Worm (Caenorhabditis elegans) whole organism, L3 larva: ENCODE results near the gene C17F4.8.

Experiments
- R02D3.7 ChIP-seq: fragments of 150-350 bp; optimal IDR thresholded peaks from 2 replicates; lab custom pipeline; 2014; ENCODE audit warnings: missing biosample characterization, missing genetic modification characterization
- ZK546.5 ChIP-seq: sonication (generic microtip); optimal IDR thresholded peaks from 2 replicates; lab custom pipeline; 2017; ENCODE audit warnings: missing biosample characterization, missing genetic modification characterization
- aly-2 ChIP-seq: fragments of 150-350 bp; optimal IDR thresholded peaks from 2 replicates; lab custom pipeline; 2014; ENCODE audit warnings: missing biosample characterization, missing genetic modification characterization
- ama-1 ChIP-seq: fragments of 150-350 bp; optimal IDR thresholded peaks from 2 replicates; lab custom pipeline; 2018
- ceh-9 ChIP-seq: sonication (generic microtip); optimal IDR thresholded peaks from 2 replicates; lab custom pipeline; 2018; ENCODE audit warnings: missing biosample characterization, missing genetic modification characterization
- daf-12 ChIP-seq: fragments of 150-350 bp; optimal IDR thresholded peaks from 2 replicates; lab custom pipeline; 2014; ENCODE audit warnings: missing biosample characterization, missing genetic modification reagents, missing genetic modification characterization
- egl-27 ChIP-seq: sonication (generic microtip); optimal IDR thresholded peaks from 4 replicates; lab custom pipeline; 2017; ENCODE audit warnings: missing biosample characterization, missing genetic modification reagents, missing genetic modification characterization
- egl-5 ChIP-seq: fragments of 150-350 bp; optimal IDR thresholded peaks from 2 replicates; lab custom pipeline; 2017; ENCODE audit warnings: missing biosample characterization, missing genetic modification reagents, missing genetic modification characterization, inconsistent platforms
- elt-3 ChIP-seq, 3 experiments: fragments of 150-350 bp in 1 of 3; sonication (generic microtip) in 2 of 3; optimal IDR thresholded peaks; 2 replicates in 2 of 3; 4 replicates in 1 of 3; lab custom pipeline; 2014 to 2017; ENCODE audit warnings: missing biosample characterization in 3 of 3, missing genetic modification characterization in 3 of 3
- eor-1 ChIP-seq, 2 experiments: fragments of 150-350 bp; optimal IDR thresholded peaks; 2 replicates each; lab custom pipeline; 2014 to 2018; ENCODE audit warnings: missing biosample characterization in 2 of 2, missing genetic modification characterization in 2 of 2
- fkh-10 ChIP-seq: sonication (generic microtip); optimal IDR thresholded peaks from 2 replicates; lab custom pipeline; 2017; ENCODE audit warnings: missing biosample characterization, missing genetic modification reagents, missing genetic modification characterization
- fkh-2 ChIP-seq: fragments of 150-350 bp; optimal IDR thresholded peaks from 2 replicates; lab custom pipeline; 2014; ENCODE audit warnings: missing biosample characterization, missing genetic modification reagents, missing genetic modification characterization
- fos-1 ChIP-seq: fragments of 150-350 bp; optimal IDR thresholded peaks from 2 replicates; lab custom pipeline; 2014; ENCODE audit warnings: missing biosample characterization, missing genetic modification characterization
- hmg-11 ChIP-seq: sonication (generic microtip); optimal IDR thresholded peaks from 2 replicates; lab custom pipeline; 2016; ENCODE audit warnings: missing genetic modification characterization, missing compliant biosample characterization
- jun-1 ChIP-seq: fragments of 150-350 bp; optimal IDR thresholded peaks from 2 replicates; lab custom pipeline; 2014; ENCODE audit warnings: missing biosample characterization, missing genetic modification reagents, missing genetic modification characterization
- lin-15B ChIP-seq: fragments of 150-350 bp; optimal IDR thresholded peaks from 2 replicates; lab custom pipeline; 2014; ENCODE audit warnings: missing biosample characterization, missing genetic modification characterization
- lin-39 ChIP-seq: fragments of 150-350 bp; optimal IDR thresholded peaks from 2 replicates; lab custom pipeline; 2018; ENCODE audit warnings: missing biosample characterization, missing genetic modification reagents, missing genetic modification characterization
- lsy-12 ChIP-seq: sonication (generic microtip); optimal IDR thresholded peaks from 2 replicates; lab custom pipeline; 2016; ENCODE audit warnings: mild to moderate bottlenecking, missing genetic modification characterization, missing compliant biosample characterization
- mdl-1 ChIP-seq: fragments of 150-350 bp; optimal IDR thresholded peaks from 2 replicates; lab custom pipeline; 2014; ENCODE audit warnings: missing biosample characterization, missing genetic modification characterization
- mml-1 ChIP-seq: fragments of 150-350 bp; sonication (generic microtip); optimal IDR thresholded peaks from 3 replicates; lab custom pipeline; 2014; ENCODE audit warnings: missing biosample characterization, missing genetic modification characterization
- nfya-1 ChIP-seq: sonication (generic microtip); optimal IDR thresholded peaks from 2 replicates; lab custom pipeline; 2017; ENCODE audit warnings: missing genetic modification characterization, mild to moderate bottlenecking, missing compliant biosample characterization, antibody characterized with exemption, moderate library complexity; ENCODE audit not compliant: insufficient read depth
- nhr-11 ChIP-seq: fragments of 150-350 bp; optimal IDR thresholded peaks from 2 replicates; lab custom pipeline; 2014; ENCODE audit warnings: missing biosample characterization, missing genetic modification characterization
- nhr-237 ChIP-seq: fragments of 150-350 bp; optimal IDR thresholded peaks from 2 replicates; lab custom pipeline; 2014; ENCODE audit warnings: missing biosample characterization, missing genetic modification characterization
- nhr-25 ChIP-seq: sonication (generic microtip); optimal IDR thresholded peaks from 2 replicates; lab custom pipeline; 2017; ENCODE audit warnings: missing biosample characterization, missing genetic modification characterization
- nhr-28 ChIP-seq: fragments of 150-350 bp; optimal IDR thresholded peaks from 2 replicates; lab custom pipeline; 2014; ENCODE audit warnings: missing biosample characterization, missing genetic modification characterization
- nhr-43 ChIP-seq: sonication (generic microtip); optimal IDR thresholded peaks from 2 replicates; lab custom pipeline; 2016; ENCODE audit warnings: mild to moderate bottlenecking, missing genetic modification characterization, missing compliant biosample characterization; ENCODE audit not compliant: poor library complexity, severe bottlenecking
- nhr-67 ChIP-seq: fragments of 150-350 bp; optimal IDR thresholded peaks from 2 replicates; lab custom pipeline; 2014; ENCODE audit warnings: missing biosample characterization, missing genetic modification characterization
- nhr-76 ChIP-seq: fragments of 150-350 bp; sonication (generic microtip); optimal IDR thresholded peaks from 5 replicates; lab custom pipeline; 2014; ENCODE audit warnings: missing biosample characterization, missing genetic modification characterization
- nhr-77 ChIP-seq: fragments of 150-350 bp; optimal IDR thresholded peaks from 2 replicates; lab custom pipeline; 2014; ENCODE audit warnings: missing biosample characterization, missing genetic modification characterization
- pha-4 ChIP-seq: fragments of 150-350 bp; optimal IDR thresholded peaks from 2 replicates; lab custom pipeline; 2014; ENCODE audit warnings: missing biosample characterization, missing genetic modification reagents, missing genetic modification characterization
- pqm-1 ChIP-seq: fragments of 150-350 bp; optimal IDR thresholded peaks from 2 replicates; lab custom pipeline; 2017; ENCODE audit warnings: missing biosample characterization, missing genetic modification characterization, inconsistent platforms
- sea-2 ChIP-seq: fragments of 150-350 bp; sonication (generic microtip); optimal IDR thresholded peaks from 4 replicates; lab custom pipeline; 2014; ENCODE audit warnings: missing biosample characterization, missing genetic modification reagents, missing genetic modification characterization
- skn-1 ChIP-seq: fragments of 150-350 bp; optimal IDR thresholded peaks from 2 replicates; lab custom pipeline; 2014; ENCODE audit warnings: missing biosample characterization, missing genetic modification characterization
- tbx-2 ChIP-seq: sonication (generic microtip); optimal IDR thresholded peaks from 2 replicates; lab custom pipeline; 2016; ENCODE audit warnings: mild to moderate bottlenecking, missing genetic modification characterization, missing compliant biosample characterization
- unc-39 ChIP-seq: sonication (generic microtip); optimal IDR thresholded peaks from 4 replicates; lab custom pipeline; 2017; ENCODE audit warnings: missing biosample characterization, missing genetic modification characterization
- zag-1 ChIP-seq: fragments of 150-350 bp; optimal IDR thresholded peaks from 2 replicates; lab custom pipeline; 2014; ENCODE audit warnings: missing biosample characterization, missing genetic modification characterization
- ztf-11 ChIP-seq: fragments of 150-350 bp; optimal IDR thresholded peaks from 2 replicates; lab custom pipeline; 2014; ENCODE audit warnings: missing biosample characterization, missing genetic modification characterization
- ztf-4 ChIP-seq: fragments of 150-350 bp; optimal IDR thresholded peaks from 2 replicates; lab custom pipeline; 2014; ENCODE audit warnings: missing biosample characterization, missing genetic modification characterization

The C17F4.8 gene

DNA sequence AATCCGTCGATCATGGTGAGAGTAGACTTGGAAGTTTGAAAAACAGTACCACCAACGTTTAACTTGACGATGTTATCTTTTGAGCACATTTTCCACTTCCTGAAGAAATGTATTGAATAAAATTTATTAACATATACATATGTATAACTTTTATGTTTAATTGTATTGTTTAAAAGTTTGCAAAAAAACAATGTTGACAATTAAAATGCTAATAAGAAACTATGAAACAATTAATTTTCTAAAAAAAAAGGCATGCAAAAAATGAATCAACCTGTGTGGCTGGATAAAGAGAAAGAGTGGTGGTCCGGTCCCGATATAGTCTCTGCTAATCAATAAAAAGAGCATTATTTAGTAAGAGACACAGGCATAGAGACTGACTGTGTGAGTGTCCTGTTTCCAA, at the start of gene C17F4.8:
C17F4.8 (minus strand) TSS at position 101 of the 400 bp plus-strand sequence.
- TF ChIP-seq nhr-237 (tag; lab: Kevin White, UChicago) (no peak), hmg-11 (no peak), lin-39 (tag; lab: Kevin White, UChicago) (no peak), mdl-1 (tag; lab: Kevin White, UChicago) (no peak), nhr-43 (tag; lab: Kevin White, UChicago) (no peak), fos-1 (tag; lab: Kevin White, UChicago) (no peak), egl-5 (tag; lab: Kevin White, UChicago) (no peak), skn-1 (tag; lab: Kevin White, UChicago) (no peak), fkh-10 (GFP tag; lab: Kevin White, UChicago) (no peak), lin-15B (no peak), R02D3.7 (tag; lab: Kevin White, UChicago) (no peak), ZK546.5 (tag; lab: Kevin White, UChicago) (no peak), lsy-12 (tag; lab: Kevin White, UChicago) (no peak), unc-39 (tag; lab: Kevin White, UChicago) (no peak), ztf-4 (no peak), zag-1 (no peak)

ce11 chrII:3282353-3282752, 47.7 kb upstream of the C17F4.8 start, which contains the start of gene nep-13:
TSS of gene nep-13 (plus strand) at chrII:3282653.
- no peak for TF ChIP-seq ztf-11
- TF ChIP-seq tbx-2 (tag; lab: Kevin White, UChicago) = no peak
- no peak for TF ChIP-seq fos-1 (tag; lab: Kevin White, UChicago)
- no peak for TF ChIP-seq nhr-11 (tag; lab: Kevin White, UChicago)
- TF ChIP-seq ceh-9 (tag; lab: Kevin White, UChicago) = no peak
- TF ChIP-seq nhr-43 (tag; lab: Kevin White, UChicago) = no peak

DNA sequence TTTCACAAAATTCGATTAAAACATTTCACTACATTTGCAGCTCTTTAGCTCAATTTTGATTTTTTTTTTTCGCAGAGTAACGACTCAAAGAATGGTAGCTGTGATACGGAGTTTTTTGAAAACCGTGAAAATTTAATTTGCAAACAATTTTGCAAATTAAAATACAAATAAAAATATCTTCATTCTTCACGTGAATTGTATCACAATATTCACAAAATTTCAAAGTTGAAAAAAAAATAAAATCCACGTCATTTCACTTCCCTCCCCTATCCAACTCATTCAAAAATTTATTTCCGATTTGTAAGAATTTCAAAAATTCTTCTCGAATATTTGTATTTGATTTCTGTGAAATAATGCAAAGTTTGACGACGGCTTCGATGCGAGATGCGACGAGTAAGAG, 44.0 kb upstream of the C17F4.8 start, which contains the start of gene wht-4:
wht-4 (plus strand) TSS at position 301 of the 400 bp plus-strand sequence.
- no peak for TF ChIP-seq egl-27 (tag; lab: Kevin White, UChicago)
- TF ChIP-seq eor-1 (tag; optimal IDR thresholded peaks at IDR 0.05; lab: Kevin White, UChicago) = no peak
- no peak for TF ChIP-seq elt-3 (tag; optimal IDR thresholded peaks at IDR 0.05; lab: Kevin White, UChicago)
- no peak for TF ChIP-seq aly-2 (tag; lab: Kevin White, UChicago)
- TF ChIP-seq lsy-12 (tag; lab: Kevin White, UChicago) = no peak
- no peak for TF ChIP-seq pha-4 (tag; lab: Kevin White, UChicago)
- TF ChIP-seq nhr-28 (tag; lab: Kevin White, UChicago) = no peak
- no peak for TF ChIP-seq pqm-1
- TF ChIP-seq nhr-43 (tag; lab: Kevin White, UChicago) = no peak
- no peak for TF ChIP-seq ZK546.5 (tag; lab: Kevin White, UChicago)
- no peak for TF ChIP-seq nhr-11 (tag; lab: Kevin White, UChicago)
- no peak for TF ChIP-seq ztf-11
- no peak for TF ChIP-seq sea-2 (GFP tag; lab: Kevin White, UChicago)
- TF ChIP-seq hmg-11 = no peak
- no peak for TF ChIP-seq nhr-76

- no peak for TF ChIP-seq ama-1 (lab: Kevin White, UChicago)
- no peak for TF ChIP-seq fkh-10 (GFP tag; lab: Kevin White, UChicago)
- TF ChIP-seq jun-1 (tag; lab: Kevin White, UChicago) = no peak
- TF ChIP-seq nfya-1 = no peak
- no peak for TF ChIP-seq ztf-4
Observed at ce11 chrII:3277686-3278085, 43.1 kb upstream of the C17F4.8 start, which contains the start of gene F02E11.4. TSS of gene F02E11.4 (minus strand) at chrII:3277786.

- TF ChIP-seq daf-12 (no peak), nhr-77 (tag; lab: Kevin White, UChicago) (no peak), ZK546.5 (tag; lab: Kevin White, UChicago) (no peak), sea-2 (GFP tag; lab: Kevin White, UChicago) (no peak), nhr-25 (no peak), pqm-1 (no peak), nhr-43 (tag; lab: Kevin White, UChicago) (no peak), jun-1 (tag; lab: Kevin White, UChicago) (no peak), nhr-67 (no peak), pha-4 (tag; lab: Kevin White, UChicago) (no peak), fkh-10 (GFP tag; lab: Kevin White, UChicago) (no peak), nhr-11 (tag; lab: Kevin White, UChicago) (no peak), mml-1 (tag; lab: Kevin White, UChicago) (no peak), R02D3.7 (tag; lab: Kevin White, UChicago) (no peak), ama-1 (lab: Kevin White, UChicago) (no peak), fos-1 (tag; lab: Kevin White, UChicago) (no peak), nfya-1 (no peak), fkh-2 (no peak)
Observed at ce11 chrII:3274923-3275322, 40.3 kb upstream of the C17F4.8 start, which contains the start of gene F02E11.3. TSS of gene F02E11.3 (minus strand) at chrII:3275023.
